Fruit fly (Drosophila melanogaster) whole organism, wandering third instar larva: ENCODE data around the gene Tlk.

Source experiments
- Dif ChIP-seq: fragments of 200-275, 200-300 bp; sonication (Bioruptor generic); optimal IDR thresholded peaks from 2 replicates; lab custom pipeline; 2018; ENCODE audit warnings: missing biosample characterization, missing genetic modification characterization; ENCODE audit not compliant: partially characterized antibody
- GATAd ChIP-seq: sonication (Bioruptor generic); optimal IDR thresholded peaks from 2 replicates; lab custom pipeline; 2016; ENCODE audit warnings: missing biosample characterization, missing genetic modification characterization
- Hr78 ChIP-seq: fragments of >200 bp; optimal IDR thresholded peaks from 2 replicates; lab custom pipeline; 2017; ENCODE audit warnings: missing biosample characterization, missing genetic modification characterization
- fru ChIP-seq: fragments of 200-800 bp; sonication (Bioruptor generic); optimal IDR thresholded peaks from 3 replicates; lab custom pipeline; 2016; ENCODE audit warnings: missing biosample characterization, mild to moderate bottlenecking, missing genetic modification characterization
- jim ChIP-seq: fragments of 175-275, 200-325 bp; sonication (Bioruptor generic); optimal IDR thresholded peaks from 2 replicates; lab custom pipeline; 2016; ENCODE audit warnings: missing biosample characterization, mild to moderate bottlenecking, missing genetic modification characterization
- pan ChIP-seq: fragments of >200 bp; optimal IDR thresholded peaks from 2 replicates; lab custom pipeline; 2017
- psq ChIP-seq: fragments of 200-800 bp; sonication (Bioruptor generic); optimal IDR thresholded peaks from 3 replicates; lab custom pipeline; 2017; ENCODE audit warnings: missing biosample characterization, mild to moderate bottlenecking, missing genetic modification characterization, moderate library complexity

- no peak for TF ChIP-seq Hr78 (GFP tag; lab: Kevin White, UChicago)
- TF ChIP-seq jim (GFP tag; lab: Kevin White, UChicago), result no peak
- peak; percentile 61 for TF ChIP-seq psq (GFP tag; lab: Kevin White, UChicago)
- TF ChIP-seq fru (GFP tag; lab: Kevin White, UChicago), result peak; percentile 44
- no peak for TF ChIP-seq pan
- TF ChIP-seq Dif (GFP tag; lab: Kevin White, UChicago), result no peak
- TF ChIP-seq GATAd, result no peak
Observed at dm6 chrX:3778952-3779502, 59.2 kb downstream of the Tlk start.
